Fruit fly (Drosophila melanogaster): Measurements from ENCODE around the gene CG12204.

DNA sequence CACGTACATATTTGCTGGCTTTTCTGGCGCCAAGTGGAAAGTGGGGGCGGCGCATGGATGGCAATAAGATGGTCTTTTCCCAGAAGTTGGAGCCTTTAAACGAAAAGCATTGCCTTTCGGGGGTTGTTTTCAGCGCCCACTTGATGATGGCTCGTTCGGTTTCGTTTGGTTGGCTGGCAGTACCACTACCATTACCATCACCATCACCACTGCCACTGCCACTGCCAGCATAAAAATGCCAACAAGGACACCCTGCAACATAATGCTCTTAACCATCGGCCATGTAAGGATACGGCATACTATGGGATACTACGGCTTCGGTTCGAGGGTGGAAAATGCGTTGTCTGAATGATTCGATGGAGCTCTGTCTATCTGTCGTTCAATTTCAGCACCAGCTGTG, 41.2 kb upstream of the CG12204 start:
- TF ChIP-seq lola (GFP tag; optimal IDR thresholded peaks at IDR 0.05) (no peak), pan (optimal IDR thresholded peaks at IDR 0.05) (no peak), jim (GFP tag; optimal IDR thresholded peaks at IDR 0.05) (no peak), tai (GFP tag; optimal IDR thresholded peaks at IDR 0.05) (no peak), OdsH (GFP tag; optimal IDR thresholded peaks at IDR 0.05) (no peak)
